In genomic region chr3R:29891183-29891582, dm6 we compare ENCODE assay signal across 4 fruit fly cellular contexts.
TF ChIP-seq lines count a peak whose summit lies in the region.

No protein-coding gene starts in this region.

- no peak for TF ChIP-seq CTCF in whole organism, embryonic (GFP tag; optimal IDR thresholded peaks at IDR 0.05; lab: Kevin White, UChicago)

TF ChIP-seq in whole organism, adult, 20 proteins besides CTCF, POLR2A, EP300 and RAD21:
- TF ChIP-seq CG1620 (GFP tag; optimal IDR thresholded peaks at IDR 0.05; lab: Kevin White, UChicago) (no peak), cic (GFP tag; optimal IDR thresholded peaks at IDR 0.05; lab: Kevin White, UChicago) (no peak), Clk (GFP tag; optimal IDR thresholded peaks at IDR 0.05; lab: Kevin White, UChicago) (no peak), tj (GFP tag; optimal IDR thresholded peaks at IDR 0.05; lab: Kevin White, UChicago) (peak; percentile 32), CG12768 (GFP tag; optimal IDR thresholded peaks at IDR 0.05; lab: Kevin White, UChicago) (no peak)

TF ChIP-seq in whole organism, embryonic, 481 proteins besides CTCF, POLR2A, EP300 and RAD21 (continues in another document):
- TF ChIP-seq Oaz (GFP tag; IDR thresholded peaks at IDR 0.05; lab: Robert Waterston, UW) (0 out of 2 replicates have a peak, but pooled peaks have one; percentile 7), CG1647 (GFP tag; optimal IDR thresholded peaks at IDR 0.05; lab: Kevin White, UChicago) (peak; percentile 6), Med (GFP tag; lab: Kevin White, UChicago) (peak; percentile 92), CG12155 (GFP tag; optimal IDR thresholded peaks at IDR 0.05; lab: Kevin White, UChicago) (no peak), B-H1 (GFP tag; IDR thresholded peaks at IDR 0.05; lab: Robert Waterston, UW) (no peak; the same call in 2 of the 3 replicates), CoRest (tag; optimal IDR thresholded peaks at IDR 0.05; lab: Kevin White, UChicago) (peak; percentile 2), Ets97D (GFP tag; optimal IDR thresholded peaks at IDR 0.05; lab: Kevin White, UChicago) (no peak), eyg (GFP tag; optimal IDR thresholded peaks at IDR 0.05; lab: Kevin White, UChicago) (peak; percentile 1), sd (tag; optimal IDR thresholded peaks at IDR 0.05; lab: Kevin White, UChicago) (peak; percentile 9), wor (GFP tag; IDR thresholded peaks at IDR 0.05; lab: Robert Waterston, UW) (no peak), gcm2 (GFP tag; optimal IDR thresholded peaks at IDR 0.05; lab: Kevin White, UChicago) (no peak), Hmr (GFP tag; optimal IDR thresholded peaks at IDR 0.05; lab: Kevin White, UChicago) (peak; percentile 72), CG17385 (GFP tag; optimal IDR thresholded peaks at IDR 0.05; lab: Kevin White, UChicago) (peak; percentile 16), her (GFP tag; optimal IDR thresholded peaks at IDR 0.05; lab: Kevin White, UChicago) (peak; percentile 32), Chrac-16 (GFP tag; optimal IDR thresholded peaks at IDR 0.05; lab: Kevin White, UChicago) (no peak), CG12659 (GFP tag; optimal IDR thresholded peaks at IDR 0.05; lab: Kevin White, UChicago) (peak; percentile 26), CHES-1-like (GFP tag; optimal IDR thresholded peaks at IDR 0.05; lab: Kevin White, UChicago) (peak; percentile 2), HmgZ (tag; optimal IDR thresholded peaks at IDR 0.05; lab: Kevin White, UChicago) (no peak), sob (GFP tag; IDR thresholded peaks at IDR 0.05; lab: Robert Waterston, UW) (peak; percentile 41; the same call in 1 of the 2 replicates), CG17568 (GFP tag; optimal IDR thresholded peaks at IDR 0.05; lab: Kevin White, UChicago) (peak; percentile 17), Hr39 (optimal IDR thresholded peaks at IDR 0.05; lab: Kevin White, UChicago) (no peak), Side (GFP tag; optimal IDR thresholded peaks at IDR 0.05; lab: Kevin White, UChicago) (peak; percentile 25), CG15514 (GFP tag; optimal IDR thresholded peaks at IDR 0.05; lab: Kevin White, UChicago) (peak; percentile 42), odd (GFP tag; optimal IDR thresholded peaks at IDR 0.05; lab: Kevin White, UChicago) (peak; percentile 42), schlank (tag; optimal IDR thresholded peaks at IDR 0.05; lab: Kevin White, UChicago) (peak; percentile 51), Rfx (GFP tag; IDR thresholded peaks at IDR 0.05; lab: Robert Waterston, UW) (peak; percentile 34; the same call in 1 of the 2 replicates), CrebB (tag; optimal IDR thresholded peaks at IDR 0.05; lab: Kevin White, UChicago) (peak; percentile 32), sens (GFP tag; lab: Kevin White, UChicago) (peak; percentile 61), ci (GFP tag; IDR thresholded peaks at IDR 0.05; lab: Robert Waterston, UW) (no peak)

TF ChIP-seq in whole organism, prepupa, 60 proteins besides CTCF, POLR2A, EP300 and RAD21:
- TF ChIP-seq fkh (GFP tag; optimal IDR thresholded peaks at IDR 0.05; lab: Kevin White, UChicago) = peak; percentile 76
- no peak for TF ChIP-seq CG3032 (tag; optimal IDR thresholded peaks at IDR 0.05; lab: Kevin White, UChicago)

TF ChIP-seq in whole organism, wandering third instar larva, 38 proteins besides CTCF, POLR2A, EP300 and RAD21:
- TF ChIP-seq rgr (GFP tag; optimal IDR thresholded peaks at IDR 0.05; lab: Kevin White, UChicago) (peak; percentile 21), woc (GFP tag; optimal IDR thresholded peaks at IDR 0.05; lab: Kevin White, UChicago) (no peak), fru (GFP tag; optimal IDR thresholded peaks at IDR 0.05; lab: Kevin White, UChicago) (no peak), jim (GFP tag; optimal IDR thresholded peaks at IDR 0.05; lab: Kevin White, UChicago) (no peak), Jra (GFP tag; optimal IDR thresholded peaks at IDR 0.05; lab: Kevin White, UChicago) (no peak), dl (GFP tag; optimal IDR thresholded peaks at IDR 0.05; lab: Kevin White, UChicago; ENCODE audit: insufficient read depth in 1 of 2, partially characterized antibody in 2 of 2) (no peak), Hnf4 (GFP tag; optimal IDR thresholded peaks at IDR 0.05; lab: Kevin White, UChicago) (peak; percentile 54), OdsH (GFP tag; optimal IDR thresholded peaks at IDR 0.05; lab: Kevin White, UChicago) (peak; percentile 13), Hr83 (GFP tag; optimal IDR thresholded peaks at IDR 0.05; lab: Kevin White, UChicago; ENCODE audit: poor library complexity, severe bottlenecking) (peak; percentile 88), pan (optimal IDR thresholded peaks at IDR 0.05; lab: Kevin White, UChicago) (no peak), h (GFP tag; optimal IDR thresholded peaks at IDR 0.05; lab: Kevin White, UChicago) (peak; percentile 52), foxo (GFP tag; optimal IDR thresholded peaks at IDR 0.05; lab: Kevin White, UChicago) (peak in 1 of 2 experiments; percentile 1), Dfd (GFP tag; optimal IDR thresholded peaks at IDR 0.05; lab: Kevin White, UChicago) (no peak), Rel (GFP tag; optimal IDR thresholded peaks at IDR 0.05; lab: Kevin White, UChicago) (no peak), Rel (tag; optimal IDR thresholded peaks at IDR 0.05; lab: Kevin White, UChicago) (no peak)
